Fruit fly (Drosophila melanogaster) whole organism: Measurements from ENCODE around the gene Acsx1R.

ENCODE experiments used
- CG8478 ChIP-seq: fragments of >200 bp; optimal IDR thresholded peaks from 2 replicates; lab custom pipeline; 2018; ENCODE audit warnings: inconsistent platforms
- Dll ChIP-seq: fragments of >200 bp; optimal IDR thresholded peaks from 2 replicates; lab custom pipeline; 2017
- EcR ChIP-seq, 2 experiments: fragments of >200 bp; optimal IDR thresholded peaks; 2 replicates each; lab custom pipeline; 2017; ENCODE audit warnings: missing biosample characterization in 2 of 2, missing genetic modification characterization in 2 of 2, missing genetic modification reagents in 2 of 2
- psq ChIP-seq: fragments of >200 bp; optimal IDR thresholded peaks from 2 replicates; lab custom pipeline; 2017
- usp ChIP-seq: fragments of >200 bp; optimal IDR thresholded peaks from 2 replicates; lab custom pipeline; 2017; ENCODE audit warnings: missing biosample characterization, missing genetic modification characterization, mixed read lengths

DNA sequence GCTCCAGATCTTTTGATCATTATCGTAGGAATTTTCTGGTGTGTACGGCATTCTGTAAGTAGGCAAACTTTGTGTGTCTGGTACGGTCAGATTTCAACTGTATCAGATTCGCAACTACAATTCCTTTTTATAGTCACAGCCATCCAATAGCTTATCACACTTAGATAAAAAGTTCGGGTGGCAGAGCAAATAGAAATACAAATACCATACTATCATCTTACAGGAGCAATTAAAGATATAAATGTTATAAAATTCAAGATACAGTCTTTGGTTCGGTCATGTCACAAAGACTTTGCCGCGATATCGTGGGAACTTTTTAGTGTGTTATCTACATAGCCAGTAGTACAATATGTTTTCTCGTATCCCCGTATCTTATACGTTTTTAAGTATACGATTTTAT lies 4.0 kb downstream of the Acsx1R start, which contains the start of gene Acsx1L:
- no peak for TF ChIP-seq psq (lab: Kevin White, UChicago)
- TF ChIP-seq EcR (GFP tag; optimal IDR thresholded peaks at IDR 0.05; lab: Kevin White, UChicago), result no peak
- no peak for TF ChIP-seq usp (GFP tag; lab: Kevin White, UChicago)
- TF ChIP-seq CG8478, result no peak
- no peak for TF ChIP-seq Dll
